Worm (Caenorhabditis elegans) whole organism, L4 larva: ENCODE measurements around the gene nadk-2.

ENCODE experiments used
- ZK546.5 ChIP-seq, 2 experiments: sonication (generic microtip); optimal IDR thresholded peaks; 2 replicates each; lab custom pipeline; 2017; ENCODE audit warnings: missing biosample characterization in 2 of 2, missing genetic modification characterization in 2 of 2
- ceh-32 ChIP-seq: sonication (generic microtip); optimal IDR thresholded peaks from 2 replicates; lab custom pipeline; 2016; ENCODE audit warnings: mild to moderate bottlenecking, missing genetic modification characterization, missing compliant biosample characterization; ENCODE audit not compliant: poor library complexity
- fkh-10 ChIP-seq: fragments of 150-350 bp; optimal IDR thresholded peaks from 2 replicates; lab custom pipeline; 2014; ENCODE audit warnings: missing biosample characterization, missing genetic modification reagents, missing genetic modification characterization
- nhr-25 ChIP-seq: sonication (generic microtip); optimal IDR thresholded peaks from 2 replicates; lab custom pipeline; 2017; ENCODE audit warnings: missing genetic modification characterization, mild to moderate bottlenecking, missing compliant biosample characterization, antibody characterized with exemption, moderate library complexity, borderline replicate concordance; ENCODE audit not compliant: insufficient read depth
- spr-3 ChIP-seq: fragments of 200-800 bp; sonication (Bioruptor generic); optimal IDR thresholded peaks from 2 replicates; lab custom pipeline; 2018; ENCODE audit warnings: mild to moderate bottlenecking, missing genetic modification characterization, missing compliant biosample characterization
- unc-130 ChIP-seq: sonication (generic microtip); optimal IDR thresholded peaks from 2 replicates; lab custom pipeline; 2016; ENCODE audit warnings: missing genetic modification reagents, missing genetic modification characterization, missing compliant biosample characterization

- TF ChIP-seq unc-130 (GFP tag; lab: Kevin White, UChicago) (no peak), nhr-25 (no peak), ceh-32 (tag; lab: Kevin White, UChicago) (no peak), fkh-10 (no peak), spr-3 (GFP tag; lab: Kevin White, UChicago) (no peak), ZK546.5 (tag; optimal IDR thresholded peaks at IDR 0.05; lab: Kevin White, UChicago) (no peak)
These were observed 59.5 kb downstream of the nadk-2 start for ce11 chrII:12108843-12109242.
